ENCODE assay signal across 2 worm cellular contexts in genomic region chrII:6565077-6565476, ce11.
TF ChIP-seq lines count a peak whose summit lies in the region.

Gene mpz-3 (minus strand): TSS chrII:6565396.

TF ChIP-seq in whole organism, L1 larva, 84 proteins besides CTCF, POLR2A, EP300 and RAD21 (continued from another document):
- no peak for TF ChIP-seq efl-3 (GFP tag; optimal IDR thresholded peaks at IDR 0.05; lab: Kevin White, UChicago)
- TF ChIP-seq nhr-85 (tag; lab: Kevin White, UChicago), result no peak
- TF ChIP-seq ceh-88 (GFP tag; IDR thresholded peaks at IDR 0.05; lab: Robert Waterston, UW), result no peak
- no peak for TF ChIP-seq nhr-237 (tag; optimal IDR thresholded peaks at IDR 0.05; lab: Kevin White, UChicago)
- TF ChIP-seq nhr-12 (tag; optimal IDR thresholded peaks at IDR 0.05; lab: Kevin White, UChicago), result no peak
- no peak for TF ChIP-seq ama-1 (optimal IDR thresholded peaks at IDR 0.05; lab: Kevin White, UChicago)
- no peak for TF ChIP-seq lin-15B (tag; optimal IDR thresholded peaks at IDR 0.05; lab: Kevin White, UChicago)
- TF ChIP-seq zip-4 (GFP tag; optimal IDR thresholded peaks at IDR 0.05; lab: Kevin White, UChicago), result no peak
- TF ChIP-seq skn-1 (tag; optimal IDR thresholded peaks at IDR 0.05; lab: Kevin White, UChicago), result peak; percentile 20
- no peak for TF ChIP-seq nhr-28 (tag; optimal IDR thresholded peaks at IDR 0.05; lab: Kevin White, UChicago)
- peak; percentile 51 for TF ChIP-seq nhr-20 (tag; optimal IDR thresholded peaks at IDR 0.05; lab: Kevin White, UChicago)
- no peak for TF ChIP-seq pag-3 (tag; optimal IDR thresholded peaks at IDR 0.05; lab: Kevin White, UChicago; ENCODE audit: borderline replicate concordance, insufficient read depth)
- TF ChIP-seq mef-2 (tag; optimal IDR thresholded peaks at IDR 0.05; lab: Kevin White, UChicago), result no peak
- TF ChIP-seq ceh-82 (tag; optimal IDR thresholded peaks at IDR 0.05; lab: Kevin White, UChicago), result peak in 2 of 3 experiments; percentile 17 to 49
- TF ChIP-seq unc-86 (tag; optimal IDR thresholded peaks at IDR 0.05; lab: Kevin White, UChicago), result no peak
- no peak for TF ChIP-seq hlh-4 (tag; optimal IDR thresholded peaks at IDR 0.05; lab: Kevin White, UChicago)
- TF ChIP-seq Y116A8C.19 (tag; optimal IDR thresholded peaks at IDR 0.05; lab: Kevin White, UChicago; ENCODE audit: borderline replicate concordance), result no peak
- no peak for TF ChIP-seq ztf-4 (tag; optimal IDR thresholded peaks at IDR 0.05; lab: Kevin White, UChicago)
- no peak for TF ChIP-seq snpc-4 (tag; optimal IDR thresholded peaks at IDR 0.05; lab: Kevin White, UChicago)
- no peak for TF ChIP-seq sup-37 (GFP tag; optimal IDR thresholded peaks at IDR 0.05; lab: Kevin White, UChicago)
- peak; percentile 45 for TF ChIP-seq swsn-7 (tag; optimal IDR thresholded peaks at IDR 0.05; lab: Kevin White, UChicago)
- no peak for TF ChIP-seq grh-1 (GFP tag; IDR thresholded peaks at IDR 0.05; lab: Robert Waterston, UW)
- TF ChIP-seq alr-1 (tag; optimal IDR thresholded peaks at IDR 0.05; lab: Kevin White, UChicago; ENCODE audit: borderline replicate concordance), result no peak
- TF ChIP-seq nhr-47 (tag; optimal IDR thresholded peaks at IDR 0.05; lab: Kevin White, UChicago), result peak; percentile 46
- no peak for TF ChIP-seq sox-4 (tag; optimal IDR thresholded peaks at IDR 0.05; lab: Kevin White, UChicago)
- peak in 1 of 2 experiments; percentile 12 for TF ChIP-seq mdl-1 (tag; optimal IDR thresholded peaks at IDR 0.05; lab: Kevin White, UChicago)
- no peak for TF ChIP-seq lin-13 (GFP tag; optimal IDR thresholded peaks at IDR 0.05; lab: Kevin White, UChicago)
- no peak for TF ChIP-seq sptf-1 (tag; optimal IDR thresholded peaks at IDR 0.05; lab: Kevin White, UChicago)
- TF ChIP-seq ces-1 (GFP tag; optimal IDR thresholded peaks at IDR 0.05; lab: Kevin White, UChicago), result no peak
- no peak for TF ChIP-seq tlp-1 (tag; optimal IDR thresholded peaks at IDR 0.05; lab: Kevin White, UChicago)
- TF ChIP-seq F16B12.6 (tag; optimal IDR thresholded peaks at IDR 0.05; lab: Kevin White, UChicago), result no peak
- TF ChIP-seq jun-1 (tag; optimal IDR thresholded peaks at IDR 0.05; lab: Kevin White, UChicago), result no peak
- TF ChIP-seq dsc-1 (tag; optimal IDR thresholded peaks at IDR 0.05; lab: Kevin White, UChicago), result peak; percentile 34
- peak; percentile 56 for TF ChIP-seq rnt-1 (tag; optimal IDR thresholded peaks at IDR 0.05; lab: Kevin White, UChicago)
- no peak for TF ChIP-seq lin-14 (GFP tag; optimal IDR thresholded peaks at IDR 0.05; lab: Kevin White, UChicago)
- peak; percentile 31 for TF ChIP-seq nhr-77 (tag; optimal IDR thresholded peaks at IDR 0.05; lab: Kevin White, UChicago)
- TF ChIP-seq irx-1 (tag; optimal IDR thresholded peaks at IDR 0.05; lab: Kevin White, UChicago), result no peak
- TF ChIP-seq fkh-10 (GFP tag; optimal IDR thresholded peaks at IDR 0.05; lab: Kevin White, UChicago), result peak; percentile 24
- no peak for TF ChIP-seq nhr-84 (tag; optimal IDR thresholded peaks at IDR 0.05; lab: Kevin White, UChicago)
- TF ChIP-seq ceh-90 (tag; optimal IDR thresholded peaks at IDR 0.05; lab: Kevin White, UChicago), result no peak
- TF ChIP-seq mep-1 (tag; optimal IDR thresholded peaks at IDR 0.05; lab: Kevin White, UChicago), result peak; percentile 51
- no peak for TF ChIP-seq zag-1 (tag; optimal IDR thresholded peaks at IDR 0.05; lab: Kevin White, UChicago)
- TF ChIP-seq C16A3.4 (tag; optimal IDR thresholded peaks at IDR 0.05; lab: Kevin White, UChicago), result peak; percentile 13
- TF ChIP-seq ztf-11 (tag; optimal IDR thresholded peaks at IDR 0.05; lab: Kevin White, UChicago), result no peak
- no peak for TF ChIP-seq elt-3 (tag; optimal IDR thresholded peaks at IDR 0.05; lab: Kevin White, UChicago)
- TF ChIP-seq hpl-2 (GFP tag; optimal IDR thresholded peaks at IDR 0.05; lab: Kevin White, UChicago), result no peak
- TF ChIP-seq lin-39 (tag; optimal IDR thresholded peaks at IDR 0.05; lab: Kevin White, UChicago), result no peak
- TF ChIP-seq nhr-76 (tag; optimal IDR thresholded peaks at IDR 0.05; lab: Kevin White, UChicago), result no peak
- no peak for TF ChIP-seq egl-13 (tag; optimal IDR thresholded peaks at IDR 0.05; lab: Kevin White, UChicago)
- TF ChIP-seq aha-1 (tag; optimal IDR thresholded peaks at IDR 0.05; lab: Kevin White, UChicago), result no peak
- TF ChIP-seq xbp-1 (tag; optimal IDR thresholded peaks at IDR 0.05; lab: Kevin White, UChicago), result peak; percentile 31
- TF ChIP-seq ets-5 (GFP tag; IDR thresholded peaks at IDR 0.05; lab: Robert Waterston, UW), result no peak
- no peak for TF ChIP-seq isw-1 (GFP tag; IDR thresholded peaks at IDR 0.05; lab: Robert Waterston, UW)
- peak; percentile 24 for TF ChIP-seq elt-2 (tag; optimal IDR thresholded peaks at IDR 0.05; lab: Kevin White, UChicago)
- no peak for TF ChIP-seq C34B4.2 (tag; optimal IDR thresholded peaks at IDR 0.05; lab: Kevin White, UChicago)
- TF ChIP-seq snu-23 (GFP tag; optimal IDR thresholded peaks at IDR 0.05; lab: Kevin White, UChicago), result peak; percentile 70
- no peak for TF ChIP-seq unc-30 (tag; optimal IDR thresholded peaks at IDR 0.05; lab: Kevin White, UChicago)
- no peak for TF ChIP-seq unc-98 (GFP tag; IDR thresholded peaks at IDR 0.05; lab: Robert Waterston, UW)
- peak; percentile 21 to 55 for TF ChIP-seq lsy-2 (tag; optimal IDR thresholded peaks at IDR 0.05; lab: Kevin White, UChicago)
- TF ChIP-seq efl-1 (optimal IDR thresholded peaks at IDR 0.05; lab: Kevin White, UChicago), result peak; percentile 20 to 38
- peak in 1 of 2 experiments; percentile 94 for TF ChIP-seq efl-1 (GFP tag; optimal IDR thresholded peaks at IDR 0.05 in 1 of 2; lab: Kevin White, UChicago)
- peak; percentile 25 for TF ChIP-seq nhr-90 (tag; optimal IDR thresholded peaks at IDR 0.05; lab: Kevin White, UChicago; ENCODE audit: poor library complexity)
- TF ChIP-seq fkh-8 (tag; optimal IDR thresholded peaks at IDR 0.05; lab: Kevin White, UChicago), result no peak
- TF ChIP-seq nhr-11 (tag; optimal IDR thresholded peaks at IDR 0.05; lab: Kevin White, UChicago), result no peak
- TF ChIP-seq aly-2 (tag; optimal IDR thresholded peaks at IDR 0.05; lab: Kevin White, UChicago), result no peak
- no peak for TF ChIP-seq egl-27 (tag; optimal IDR thresholded peaks at IDR 0.05; lab: Kevin White, UChicago)
- no peak for TF ChIP-seq unc-62 (GFP tag; optimal IDR thresholded peaks at IDR 0.05; lab: Kevin White, UChicago)

TF ChIP-seq in whole organism, young adult, 124 proteins besides CTCF, POLR2A, EP300 and RAD21 (continued from another document and continues in another):
- TF ChIP-seq snpc-1.3 (tag; optimal IDR thresholded peaks at IDR 0.05; lab: Kevin White, UChicago; ENCODE audit: insufficient read depth) (peak; percentile 33), rcor-1 (GFP tag; IDR thresholded peaks at IDR 0.05; lab: Robert Waterston, UW) (no peak; the same call in 1 of the 2 replicates), ceh-100 (GFP tag; IDR thresholded peaks at IDR 0.05; lab: Robert Waterston, UW) (peak; percentile 47; the same call in 1 of the 2 replicates), madf-3 (GFP tag; IDR thresholded peaks at IDR 0.05; lab: Robert Waterston, UW) (no peak), lin-35 (GFP tag; optimal IDR thresholded peaks at IDR 0.05; lab: Kevin White, UChicago) (no peak), sea-2 (GFP tag; IDR thresholded peaks at IDR 0.05; lab: Robert Waterston, UW) (no peak), F55B11.4 (tag; optimal IDR thresholded peaks at IDR 0.05; lab: Kevin White, UChicago; ENCODE audit: borderline replicate concordance, insufficient read depth) (no peak), ceh-40 (GFP tag; IDR thresholded peaks at IDR 0.05; lab: Robert Waterston, UW) (no peak), B0261.1 (tag; optimal IDR thresholded peaks at IDR 0.05; lab: Kevin White, UChicago) (peak; percentile 84), B0336.3 (GFP tag; IDR thresholded peaks at IDR 0.05; lab: Robert Waterston, UW) (no peak), ZK185.1 (tag; optimal IDR thresholded peaks at IDR 0.05; lab: Kevin White, UChicago; ENCODE audit: poor library complexity, severe bottlenecking) (peak; percentile 17), madf-6 (GFP tag; IDR thresholded peaks at IDR 0.05; lab: Robert Waterston, UW) (no peak), egl-18 (GFP tag; IDR thresholded peaks at IDR 0.05; lab: Robert Waterston, UW) (no peak), T07F8.4 (tag; optimal IDR thresholded peaks at IDR 0.05; lab: Kevin White, UChicago) (peak; percentile 10), tbp1 (GFP tag; optimal IDR thresholded peaks at IDR 0.05; lab: Kevin White, UChicago) (peak; percentile 96), ztf-6 (GFP tag; IDR thresholded peaks at IDR 0.05; lab: Robert Waterston, UW) (no peak), atf-7 (tag; optimal IDR thresholded peaks at IDR 0.05; lab: Kevin White, UChicago) (no peak), dpl-1 (GFP tag; optimal IDR thresholded peaks at IDR 0.05; lab: Kevin White, UChicago) (no peak), ztf-26 (tag; optimal IDR thresholded peaks at IDR 0.05; lab: Kevin White, UChicago) (peak; percentile 9), attf-6 (GFP tag; IDR thresholded peaks at IDR 0.05; lab: Robert Waterston, UW) (no peak), Y53F4B.3 (GFP tag; IDR thresholded peaks at IDR 0.05; lab: Robert Waterston, UW) (no peak), unc-62 (GFP tag; optimal IDR thresholded peaks at IDR 0.05; lab: Kevin White, UChicago) (no peak), ztf-28 (GFP tag; IDR thresholded peaks at IDR 0.05; lab: Robert Waterston, UW) (no peak), madf-8 (GFP tag; conservative IDR thresholded peaks at IDR 0.05; lab: Robert Waterston, UW) (peak; percentile 20; the same call in 1 of the 2 replicates), ekl-4 (GFP tag; IDR thresholded peaks at IDR 0.05; lab: Robert Waterston, UW) (no peak), egl-44 (GFP tag; IDR thresholded peaks at IDR 0.05; lab: Robert Waterston, UW) (0 out of 2 replicates have a peak, but pooled peaks have one; percentile 48), let-607 (tag; optimal IDR thresholded peaks at IDR 0.05; lab: Kevin White, UChicago) (no peak), sdz-38 (tag; optimal IDR thresholded peaks at IDR 0.05; lab: Kevin White, UChicago) (no peak), ceh-79 (tag; optimal IDR thresholded peaks at IDR 0.05; lab: Kevin White, UChicago) (no peak), nfya-1 (tag; optimal IDR thresholded peaks at IDR 0.05; lab: Kevin White, UChicago; ENCODE audit: borderline replicate concordance, insufficient read depth) (no peak), nhr-179 (tag; optimal IDR thresholded peaks at IDR 0.05; lab: Kevin White, UChicago) (no peak), pbrm-1 (GFP tag; IDR thresholded peaks at IDR 0.05; lab: Robert Waterston, UW) (peak; percentile 44; the same call in 1 of the 2 replicates), ztf-18 (tag; optimal IDR thresholded peaks at IDR 0.05; lab: Kevin White, UChicago) (peak; percentile 58), ztf-22 (GFP tag; optimal IDR thresholded peaks at IDR 0.05; lab: Kevin White, UChicago) (no peak), ceh-91 (GFP tag; IDR thresholded peaks at IDR 0.05; lab: Robert Waterston, UW) (peak; percentile 21; the same call in 1 of the 2 replicates), hrde-1 (tag; optimal IDR thresholded peaks at IDR 0.05; lab: Kevin White, UChicago; ENCODE audit: borderline replicate concordance) (no peak), athp-1 (tag; optimal IDR thresholded peaks at IDR 0.05; lab: Kevin White, UChicago) (no peak), unc-130 (GFP tag; optimal IDR thresholded peaks at IDR 0.05; lab: Kevin White, UChicago) (no peak), bed-1 (GFP tag; IDR thresholded peaks at IDR 0.05; lab: Robert Waterston, UW) (no peak), D2030.7 (GFP tag; IDR thresholded peaks at IDR 0.05; lab: Robert Waterston, UW) (peak; percentile 48; the same call in 1 of the 2 replicates), zfh-2 (GFP tag; conservative IDR thresholded peaks at IDR 0.05; lab: Robert Waterston, UW) (no peak), lir-1 (GFP tag; conservative IDR thresholded peaks at IDR 0.05; lab: Robert Waterston, UW) (0 out of 2 replicates have a peak, but pooled peaks have one; percentile 14), efl-1 (GFP tag; optimal IDR thresholded peaks at IDR 0.05; lab: Kevin White, UChicago) (peak; percentile 1), let-526 (GFP tag; IDR thresholded peaks at IDR 0.05; lab: Robert Waterston, UW) (no peak; the same call in 1 of the 2 replicates), ets-4 (GFP tag; optimal IDR thresholded peaks at IDR 0.05; lab: Kevin White, UChicago) (no peak), rpc-1 (optimal IDR thresholded peaks at IDR 0.05; lab: Kevin White, UChicago) (peak; percentile 55), rpc-1 (tag; optimal IDR thresholded peaks at IDR 0.05; lab: Kevin White, UChicago) (peak; percentile 80), zim-3 (tag; optimal IDR thresholded peaks at IDR 0.05; lab: Kevin White, UChicago) (no peak), hmg-1.2 (GFP tag; IDR thresholded peaks at IDR 0.05; lab: Robert Waterston, UW) (peak; percentile 70), mes-4 (tag; optimal IDR thresholded peaks at IDR 0.05; lab: Kevin White, UChicago) (no peak), ama-1 (optimal IDR thresholded peaks at IDR 0.05; lab: Kevin White, UChicago) (no peak), ama-1 (GFP tag; optimal IDR thresholded peaks at IDR 0.05; lab: Kevin White, UChicago) (peak in 1 of 2 experiments; percentile 8), F52B5.7 (tag; optimal IDR thresholded peaks at IDR 0.05; lab: Kevin White, UChicago) (no peak), Y79H2A.3 (GFP tag; conservative IDR thresholded peaks at IDR 0.05; lab: Robert Waterston, UW) (peak; percentile 41; the same call in 1 of the 2 replicates), ztf-3 (GFP tag; optimal IDR thresholded peaks at IDR 0.05; lab: Kevin White, UChicago) (no peak), rec-8 (tag; optimal IDR thresholded peaks at IDR 0.05; lab: Kevin White, UChicago) (peak in 1 of 2 experiments; percentile 63), nfyb-1 (GFP tag; IDR thresholded peaks at IDR 0.05; lab: Robert Waterston, UW) (no peak), Y67H2A.10 (GFP tag; conservative IDR thresholded peaks at IDR 0.05; lab: Robert Waterston, UW) (no peak), lsy-27 (tag; optimal IDR thresholded peaks at IDR 0.05; lab: Kevin White, UChicago; ENCODE audit: borderline replicate concordance, insufficient read depth) (no peak), mxl-1 (tag; optimal IDR thresholded peaks at IDR 0.05; lab: Kevin White, UChicago) (no peak), bed-2 (GFP tag; IDR thresholded peaks at IDR 0.05; lab: Robert Waterston, UW) (no peak), mcd-1 (GFP tag; IDR thresholded peaks at IDR 0.05; lab: Robert Waterston, UW) (no peak), attf-5 (GFP tag; optimal IDR thresholded peaks at IDR 0.05; lab: Kevin White, UChicago) (peak; percentile 30), C06A6.2 (GFP tag; conservative IDR thresholded peaks at IDR 0.05; lab: Robert Waterston, UW) (no peak), lsl-1 (GFP tag; optimal IDR thresholded peaks at IDR 0.05; lab: Kevin White, UChicago) (no peak), lin-26 (GFP tag; IDR thresholded peaks at IDR 0.05; lab: Robert Waterston, UW) (peak; percentile 85), snpc-4 (GFP tag; optimal IDR thresholded peaks at IDR 0.05; lab: Kevin White, UChicago) (peak; percentile 27), snpc-4 (tag; optimal IDR thresholded peaks at IDR 0.05; lab: Kevin White, UChicago) (no peak), hlh-12 (tag; optimal IDR thresholded peaks at IDR 0.05; lab: Kevin White, UChicago) (no peak), F39B2.1 (GFP tag; IDR thresholded peaks at IDR 0.05; lab: Robert Waterston, UW) (no peak), die-1 (tag; optimal IDR thresholded peaks at IDR 0.05; lab: Kevin White, UChicago) (peak; percentile 64), Y53G8AR.9 (GFP tag; conservative IDR thresholded peaks at IDR 0.05; lab: Robert Waterston, UW) (no peak), xnd-1 (tag; optimal IDR thresholded peaks at IDR 0.05; lab: Kevin White, UChicago) (no peak), snpc-3.4 (tag; optimal IDR thresholded peaks at IDR 0.05; lab: Kevin White, UChicago) (peak; percentile 56), T26A5.8 (tag; optimal IDR thresholded peaks at IDR 0.05; lab: Kevin White, UChicago) (no peak), gei-17 (GFP tag; optimal IDR thresholded peaks at IDR 0.05; lab: Kevin White, UChicago) (no peak), K11D2.4 (GFP tag; IDR thresholded peaks at IDR 0.05; lab: Robert Waterston, UW) (no peak)
